Fruit fly (Drosophila melanogaster): Measurements from ENCODE around the gene X11L.

Gene X11L

dm6 chrX:17595822-17596221 lies 3.6 kb upstream of the X11L start (continued):
- peak; percentile 86 for TF ChIP-seq Xrp1 (GFP tag; IDR thresholded peaks at IDR 0.05)
- TF ChIP-seq ham (GFP tag; IDR thresholded peaks at IDR 0.05): no peak
- no peak for TF ChIP-seq CG12236 (GFP tag; optimal IDR thresholded peaks at IDR 0.05)
- no peak for TF ChIP-seq Elba2 (GFP tag; optimal IDR thresholded peaks at IDR 0.05)
- TF ChIP-seq D (optimal IDR thresholded peaks at IDR 0.05): no peak
- TF ChIP-seq D (GFP tag; optimal IDR thresholded peaks at IDR 0.05): peak; percentile 54
- peak; percentile 25 for TF ChIP-seq CG1529 (GFP tag; optimal IDR thresholded peaks at IDR 0.05)
- no peak for TF ChIP-seq trem (tag; optimal IDR thresholded peaks at IDR 0.05)
- TF ChIP-seq nom (GFP tag; optimal IDR thresholded peaks at IDR 0.05): peak; percentile 34
- TF ChIP-seq ind (GFP tag; optimal IDR thresholded peaks at IDR 0.05): peak; percentile 70
- peak; percentile 57 for TF ChIP-seq CG6765 (GFP tag; optimal IDR thresholded peaks at IDR 0.05)
- peak; percentile 81 for TF ChIP-seq Max (GFP tag; optimal IDR thresholded peaks at IDR 0.05)
- peak; percentile 74 for TF ChIP-seq CG6272 (GFP tag; IDR thresholded peaks at IDR 0.05)
- TF ChIP-seq CG10979 (tag; optimal IDR thresholded peaks at IDR 0.05): peak; percentile 65
- TF ChIP-seq luna (GFP tag; optimal IDR thresholded peaks at IDR 0.05): no peak
- TF ChIP-seq CG17802 (tag; optimal IDR thresholded peaks at IDR 0.05): peak; percentile 39
- no peak for TF ChIP-seq gcm2 (GFP tag; optimal IDR thresholded peaks at IDR 0.05)
- TF ChIP-seq knrl (GFP tag; IDR thresholded peaks at IDR 0.05; ENCODE audit: partially characterized antibody): no peak
- peak; percentile 55 for TF ChIP-seq vfl (GFP tag; optimal IDR thresholded peaks at IDR 0.05)
- TF ChIP-seq CG12299 (tag; optimal IDR thresholded peaks at IDR 0.05): peak; percentile 12
- peak; percentile 54; the same call in 1 of the 2 replicates for TF ChIP-seq cas (GFP tag; IDR thresholded peaks at IDR 0.05)
- TF ChIP-seq fd64A (GFP tag; optimal IDR thresholded peaks at IDR 0.05): no peak
- TF ChIP-seq prd (optimal IDR thresholded peaks at IDR 0.05): no peak
- TF ChIP-seq prd (GFP tag; IDR thresholded peaks at IDR 0.05): peak; percentile 91
- peak; percentile 76 for TF ChIP-seq CG12391 (tag; optimal IDR thresholded peaks at IDR 0.05)
- peak; percentile 80 for TF ChIP-seq CG14441 (GFP tag; IDR thresholded peaks at IDR 0.05)
- TF ChIP-seq CG9437 (GFP tag; optimal IDR thresholded peaks at IDR 0.05): peak; percentile 48
- TF ChIP-seq MBD-R2 (GFP tag; IDR thresholded peaks at IDR 0.05): peak; percentile 58; the same call in 1 of the 2 replicates
- peak; percentile 69; the same call in 2 of the 3 replicates for TF ChIP-seq CG6175 (GFP tag; IDR thresholded peaks at IDR 0.05)
- peak; percentile 75 for TF ChIP-seq Oli (tag; optimal IDR thresholded peaks at IDR 0.05)
- TF ChIP-seq CG13123 (GFP tag; optimal IDR thresholded peaks at IDR 0.05): peak; percentile 15
- TF ChIP-seq so (GFP tag; IDR thresholded peaks at IDR 0.05): peak; percentile 91
- TF ChIP-seq aop (GFP tag; IDR thresholded peaks at IDR 0.05): no peak
- TF ChIP-seq CG18476 (GFP tag; optimal IDR thresholded peaks at IDR 0.05): peak; percentile 45
- TF ChIP-seq CG15011 (GFP tag; optimal IDR thresholded peaks at IDR 0.05): peak; percentile 67
- no peak for TF ChIP-seq CG7963 (GFP tag; IDR thresholded peaks at IDR 0.05; ENCODE audit: partially characterized antibody)
- TF ChIP-seq ken (GFP tag; IDR thresholded peaks at IDR 0.05): peak; percentile 53; the same call in 1 of the 3 replicates
- peak; percentile 63 for TF ChIP-seq HmgZ (tag; optimal IDR thresholded peaks at IDR 0.05)
- TF ChIP-seq CG17568 (GFP tag; optimal IDR thresholded peaks at IDR 0.05): no peak
- peak; percentile 75 for TF ChIP-seq CG17361 (GFP tag; IDR thresholded peaks at IDR 0.05)
- TF ChIP-seq lov (optimal IDR thresholded peaks at IDR 0.05): no peak
- TF ChIP-seq lov (GFP tag; IDR thresholded peaks at IDR 0.05): no peak
- peak; percentile 49 to 67 for TF ChIP-seq Pdp1 (GFP tag; optimal IDR thresholded peaks at IDR 0.05)
- TF ChIP-seq CG11456 (GFP tag; IDR thresholded peaks at IDR 0.05): peak; percentile 89
- TF ChIP-seq sqz (GFP tag; optimal IDR thresholded peaks at IDR 0.05): peak; percentile 22
- no peak for TF ChIP-seq BEAF-32 (GFP tag; optimal IDR thresholded peaks at IDR 0.05)
- no peak for TF ChIP-seq da (GFP tag; optimal IDR thresholded peaks at IDR 0.05)
- TF ChIP-seq jigr1 (GFP tag; IDR thresholded peaks at IDR 0.05): 0 out of 3 replicates have a peak, but pooled peaks have one; percentile 45
- peak; percentile 91 for TF ChIP-seq Atf6 (GFP tag; IDR thresholded peaks at IDR 0.05)
- TF ChIP-seq Dll (GFP tag; IDR thresholded peaks at IDR 0.05; ENCODE audit: partially characterized antibody): no peak
- no peak for TF ChIP-seq CG43689 (GFP tag; IDR thresholded peaks at IDR 0.05)
- no peak for TF ChIP-seq CG1603 (tag; optimal IDR thresholded peaks at IDR 0.05)

Data from whole organism, embryonic.